Fruit fly (Drosophila melanogaster) whole organism: ENCODE measurements around the gene osa.

Experiments used
- pan ChIP-seq: fragments of >200 bp; optimal IDR thresholded peaks from 2 replicates; lab custom pipeline; 2017
- psq ChIP-seq: fragments of >200 bp; optimal IDR thresholded peaks from 2 replicates; lab custom pipeline; 2017

DNA sequence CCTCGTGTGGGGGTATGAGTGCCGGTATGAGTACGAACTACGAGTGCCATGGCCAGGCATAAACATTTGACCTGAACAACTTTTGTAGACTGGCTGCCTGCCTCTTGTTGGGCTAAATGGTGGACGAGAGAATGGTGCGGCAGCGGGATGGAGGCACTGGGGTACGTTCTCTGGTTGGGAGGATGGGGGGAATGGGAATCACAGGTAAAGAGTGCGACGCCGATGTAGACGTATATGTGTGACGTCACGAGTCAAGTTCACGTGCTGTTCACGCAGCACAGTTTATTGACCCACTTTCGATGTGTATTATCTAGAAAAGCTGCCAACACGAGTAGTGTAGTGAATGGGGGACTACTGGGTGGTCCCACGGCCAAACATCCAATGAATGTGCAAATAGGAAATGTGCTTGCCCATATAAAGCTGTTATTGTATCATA lies 11.2 kb downstream of the osa start:
- TF ChIP-seq pan (lab: Kevin White, UChicago) (no peak), psq (lab: Kevin White, UChicago) (no peak)
